Fruit fly (Drosophila melanogaster): ENCODE measurements around the gene Dys.
A peak's percentile ranks its signal among the peaks of the same experiment; 100 is the strongest.

Gene Dys

DNA sequence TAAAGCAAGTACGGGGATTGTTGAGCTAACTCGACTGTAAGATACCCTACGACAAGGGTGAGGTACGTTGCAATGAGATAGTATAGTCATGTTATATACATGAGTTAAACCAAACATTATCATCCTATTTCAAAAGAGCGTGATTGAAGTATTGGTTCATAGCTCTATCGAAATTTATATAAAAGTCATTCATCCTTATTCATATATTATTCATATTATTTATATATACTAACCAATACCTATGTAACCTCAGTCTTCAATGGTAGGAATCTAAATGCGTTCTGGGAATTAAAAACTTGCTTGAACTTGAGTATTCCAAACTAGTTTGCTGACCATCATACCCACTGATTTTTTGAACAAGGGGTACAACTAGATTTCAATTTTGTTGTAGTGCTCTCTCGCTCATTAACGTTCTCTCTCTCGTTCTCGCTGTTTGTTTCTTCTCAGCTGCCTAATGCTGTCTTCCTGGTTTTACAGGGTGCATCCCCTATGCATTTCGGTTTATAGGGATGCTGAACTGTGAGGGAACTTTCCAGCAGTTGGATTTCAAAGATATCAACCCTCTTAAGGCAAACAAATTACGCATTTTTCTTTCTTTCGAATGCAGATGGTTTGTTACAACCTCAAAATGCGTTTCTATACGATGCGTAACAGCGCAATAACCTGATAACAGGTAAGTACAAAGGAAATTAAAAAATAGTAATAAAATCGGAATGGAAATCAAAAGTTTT is 167.1 kb downstream of the Dys start (continued):
- TF ChIP-seq CG1233 (GFP tag; optimal IDR thresholded peaks at IDR 0.05) (peak; percentile 35), btn (GFP tag; optimal IDR thresholded peaks at IDR 0.05) (no peak), CG3281 (GFP tag; optimal IDR thresholded peaks at IDR 0.05) (peak; percentile 65), CG5245 (GFP tag; optimal IDR thresholded peaks at IDR 0.05) (peak; percentile 5), Opbp (GFP tag; IDR thresholded peaks at IDR 0.05; ENCODE audit: partially characterized antibody) (no peak), stc (GFP tag; IDR thresholded peaks at IDR 0.05) (0 out of 2 replicates have a peak, but pooled peaks have one; percentile 15), bbx (GFP tag; IDR thresholded peaks at IDR 0.05; ENCODE audit: partially characterized antibody) (no peak), oc (tag; optimal IDR thresholded peaks at IDR 0.05) (no peak), danr (GFP tag; IDR thresholded peaks at IDR 0.05) (no peak), Hey (tag; optimal IDR thresholded peaks at IDR 0.05) (no peak), E2f1 (GFP tag; IDR thresholded peaks at IDR 0.05) (no peak), nom (GFP tag; optimal IDR thresholded peaks at IDR 0.05) (no peak), mld (GFP tag; IDR thresholded peaks at IDR 0.05; ENCODE audit: partially characterized antibody) (no peak), tna (GFP tag; IDR thresholded peaks at IDR 0.05; ENCODE audit: partially characterized antibody) (no peak), Meics (GFP tag; optimal IDR thresholded peaks at IDR 0.05) (peak; percentile 69), scrt (GFP tag; optimal IDR thresholded peaks at IDR 0.05) (peak; percentile 20), Lhr (GFP tag; optimal IDR thresholded peaks at IDR 0.05) (no peak), Doc3 (GFP tag; IDR thresholded peaks at IDR 0.05; ENCODE audit: partially characterized antibody) (no peak), CG2120 (GFP tag; optimal IDR thresholded peaks at IDR 0.05) (no peak), disco-r (GFP tag; optimal IDR thresholded peaks at IDR 0.05) (no peak), corto (GFP tag; optimal IDR thresholded peaks at IDR 0.05) (no peak), zfh1 (GFP tag; IDR thresholded peaks at IDR 0.05) (0 out of 3 replicates have a peak, but pooled peaks have one; percentile 4), CG4617 (GFP tag; optimal IDR thresholded peaks at IDR 0.05; ENCODE audit: borderline replicate concordance) (no peak), ken (GFP tag; IDR thresholded peaks at IDR 0.05) (no peak), ash1 (GFP tag; optimal IDR thresholded peaks at IDR 0.05) (no peak), h (optimal IDR thresholded peaks at IDR 0.05) (no peak), eyg (GFP tag; optimal IDR thresholded peaks at IDR 0.05) (no peak), zfh2 (GFP tag; optimal IDR thresholded peaks at IDR 0.05) (no peak), eve (GFP tag; optimal IDR thresholded peaks at IDR 0.05) (no peak), CG13424 (tag; optimal IDR thresholded peaks at IDR 0.05) (peak; percentile 16), Six4 (GFP tag; optimal IDR thresholded peaks at IDR 0.05) (no peak), Lim3 (GFP tag; IDR thresholded peaks at IDR 0.05) (no peak), CG17829 (tag; optimal IDR thresholded peaks at IDR 0.05) (peak; percentile 56), MBD-R2 (GFP tag; IDR thresholded peaks at IDR 0.05) (no peak; the same call in 1 of the 2 replicates), CG30403 (GFP tag; optimal IDR thresholded peaks at IDR 0.05) (peak; percentile 30), Deaf1 (tag; optimal IDR thresholded peaks at IDR 0.05) (peak; percentile 45), psq (GFP tag; optimal IDR thresholded peaks at IDR 0.05) (no peak), CG1603 (tag; optimal IDR thresholded peaks at IDR 0.05) (no peak), sim (GFP tag; IDR thresholded peaks at IDR 0.05) (no peak), hth (optimal IDR thresholded peaks at IDR 0.05) (no peak), Tbp (GFP tag; optimal IDR thresholded peaks at IDR 0.05) (no peak), CG13296 (GFP tag; optimal IDR thresholded peaks at IDR 0.05) (peak; percentile 68), klu (GFP tag; IDR thresholded peaks at IDR 0.05) (no peak; the same call in 1 of the 2 replicates), Fer2 (tag; optimal IDR thresholded peaks at IDR 0.05) (no peak), pfk (GFP tag; optimal IDR thresholded peaks at IDR 0.05) (no peak), inv (GFP tag; IDR thresholded peaks at IDR 0.05; ENCODE audit: partially characterized antibody) (no peak), sens (GFP tag) (peak; percentile 72), CG2116 (GFP tag; optimal IDR thresholded peaks at IDR 0.05) (no peak), Oli (tag; optimal IDR thresholded peaks at IDR 0.05) (peak; percentile 5), hbn (GFP tag; IDR thresholded peaks at IDR 0.05; ENCODE audit: partially characterized antibody) (no peak)
